In genomic region chrIII:11792295-11793256, ce11 we compare ENCODE assay signal across 2 worm cellular contexts.
TF ChIP-seq lines count a peak whose summit lies in the region.

C24H11.2 (minus strand) TSS chrIII:11792345.

TF ChIP-seq in whole organism, L1 larva, 84 proteins besides CTCF, POLR2A, EP300 and RAD21 (continued from another document):
- TF ChIP-seq elt-3 (tag; optimal IDR thresholded peaks at IDR 0.05; lab: Kevin White, UChicago), result peak in 1 of 6 experiments; percentile 29
- peak; percentile 60 for TF ChIP-seq swsn-7 (tag; optimal IDR thresholded peaks at IDR 0.05; lab: Kevin White, UChicago)
- peak in 1 of 2 experiments; percentile 48 for TF ChIP-seq mdl-1 (tag; optimal IDR thresholded peaks at IDR 0.05; lab: Kevin White, UChicago)
- TF ChIP-seq dpl-1 (GFP tag; optimal IDR thresholded peaks at IDR 0.05; lab: Kevin White, UChicago), result peak; percentile 50 to 56 (median 55)
- TF ChIP-seq fkh-10 (GFP tag; optimal IDR thresholded peaks at IDR 0.05; lab: Kevin White, UChicago), result peak; percentile 0
- peak; percentile 63 for TF ChIP-seq nhr-19 (GFP tag; conservative IDR thresholded peaks at IDR 0.05; lab: Robert Waterston, UW)
- peak; percentile 46 to 64 for TF ChIP-seq efl-1 (optimal IDR thresholded peaks at IDR 0.05; lab: Kevin White, UChicago)
- TF ChIP-seq efl-1 (GFP tag; optimal IDR thresholded peaks at IDR 0.05 in 1 of 2; lab: Kevin White, UChicago), result peak; percentile 55 to 96
- TF ChIP-seq mep-1 (tag; optimal IDR thresholded peaks at IDR 0.05; lab: Kevin White, UChicago), result peak; percentile 74
- peak; percentile 74 for TF ChIP-seq nhr-85 (tag; lab: Kevin White, UChicago)
- peak; percentile 58 for TF ChIP-seq tbx-2 (tag; optimal IDR thresholded peaks at IDR 0.05; lab: Kevin White, UChicago)
- TF ChIP-seq lir-3 (tag; optimal IDR thresholded peaks at IDR 0.05; lab: Kevin White, UChicago; ENCODE audit: poor library complexity), result peak; percentile 39
- TF ChIP-seq lin-39 (tag; optimal IDR thresholded peaks at IDR 0.05; lab: Kevin White, UChicago), result peak; percentile 17
- peak; percentile 17 for TF ChIP-seq aly-2 (tag; optimal IDR thresholded peaks at IDR 0.05; lab: Kevin White, UChicago)
- TF ChIP-seq F16B12.6 (tag; optimal IDR thresholded peaks at IDR 0.05; lab: Kevin White, UChicago), result peak; percentile 53
- TF ChIP-seq xbp-1 (tag; optimal IDR thresholded peaks at IDR 0.05; lab: Kevin White, UChicago), result peak; percentile 62
- peak; percentile 70 for TF ChIP-seq nhr-47 (tag; optimal IDR thresholded peaks at IDR 0.05; lab: Kevin White, UChicago)
- peak; percentile 57 for TF ChIP-seq nhr-90 (tag; optimal IDR thresholded peaks at IDR 0.05; lab: Kevin White, UChicago; ENCODE audit: poor library complexity)
- TF ChIP-seq irx-1 (tag; optimal IDR thresholded peaks at IDR 0.05; lab: Kevin White, UChicago), result peak; percentile 62
- peak; percentile 46 to 72 for TF ChIP-seq lin-35 (GFP tag; optimal IDR thresholded peaks at IDR 0.05; lab: Kevin White, UChicago)
- peak; percentile 62 for TF ChIP-seq fos-1 (tag; optimal IDR thresholded peaks at IDR 0.05; lab: Kevin White, UChicago)
- TF ChIP-seq nhr-76 (tag; optimal IDR thresholded peaks at IDR 0.05; lab: Kevin White, UChicago), result peak; percentile 11

TF ChIP-seq in whole organism, young adult, 124 proteins besides CTCF, POLR2A, EP300 and RAD21 (continued from another document):
- peak; percentile 34 to 61 for TF ChIP-seq let-607 (tag; optimal IDR thresholded peaks at IDR 0.05; lab: Kevin White, UChicago)
- peak; percentile 22 for TF ChIP-seq snpc-1.3 (tag; optimal IDR thresholded peaks at IDR 0.05; lab: Kevin White, UChicago; ENCODE audit: insufficient read depth)
- TF ChIP-seq bed-2 (GFP tag; IDR thresholded peaks at IDR 0.05; lab: Robert Waterston, UW), result 0 out of 2 replicates have a peak, but pooled peaks have one; percentile 17
- 0 out of 2 replicates have a peak, but pooled peaks have one; percentile 47 for TF ChIP-seq egl-18 (GFP tag; IDR thresholded peaks at IDR 0.05; lab: Robert Waterston, UW)
- TF ChIP-seq attf-5 (GFP tag; optimal IDR thresholded peaks at IDR 0.05; lab: Kevin White, UChicago), result peak; percentile 59
- peak; percentile 71 for TF ChIP-seq B0336.3 (GFP tag; IDR thresholded peaks at IDR 0.05; lab: Robert Waterston, UW)
- TF ChIP-seq hmg-1.2 (GFP tag; IDR thresholded peaks at IDR 0.05; lab: Robert Waterston, UW), result peak; percentile 74
- TF ChIP-seq mxl-1 (tag; optimal IDR thresholded peaks at IDR 0.05; lab: Kevin White, UChicago), result peak; percentile 50
- TF ChIP-seq tbp1 (GFP tag; optimal IDR thresholded peaks at IDR 0.05; lab: Kevin White, UChicago), result peak; percentile 94
- TF ChIP-seq F22D6.2 (tag; optimal IDR thresholded peaks at IDR 0.05; lab: Kevin White, UChicago), result peak; percentile 31
- peak; percentile 64 to 65 for TF ChIP-seq rec-8 (tag; optimal IDR thresholded peaks at IDR 0.05; lab: Kevin White, UChicago)
- peak; percentile 28 for TF ChIP-seq T07F8.4 (tag; optimal IDR thresholded peaks at IDR 0.05; lab: Kevin White, UChicago)
- peak; percentile 13 for TF ChIP-seq lsl-1 (GFP tag; optimal IDR thresholded peaks at IDR 0.05; lab: Kevin White, UChicago)
- peak; percentile 91 for TF ChIP-seq lin-26 (GFP tag; IDR thresholded peaks at IDR 0.05; lab: Robert Waterston, UW)
- peak; percentile 80 for TF ChIP-seq B0261.1 (tag; optimal IDR thresholded peaks at IDR 0.05; lab: Kevin White, UChicago)
- peak; percentile 70 for TF ChIP-seq fkh-3 (tag; optimal IDR thresholded peaks at IDR 0.05; lab: Kevin White, UChicago)
- peak; percentile 85 for TF ChIP-seq Y56A3A.18 (GFP tag; IDR thresholded peaks at IDR 0.05; lab: Robert Waterston, UW)
- TF ChIP-seq egrh-3 (GFP tag; IDR thresholded peaks at IDR 0.05; lab: Robert Waterston, UW), result 0 out of 2 replicates have a peak, but pooled peaks have one; percentile 25
- TF ChIP-seq mcd-1 (GFP tag; IDR thresholded peaks at IDR 0.05; lab: Robert Waterston, UW), result peak; percentile 71
- TF ChIP-seq dox-1 (GFP tag; IDR thresholded peaks at IDR 0.05; lab: Robert Waterston, UW), result peak; percentile 80
- TF ChIP-seq atf-7 (tag; optimal IDR thresholded peaks at IDR 0.05; lab: Kevin White, UChicago), result peak; percentile 53
- TF ChIP-seq ceh-100 (GFP tag; IDR thresholded peaks at IDR 0.05; lab: Robert Waterston, UW), result peak; percentile 34; the same call in 1 of the 2 replicates
- peak; percentile 46 for TF ChIP-seq ceh-27 (GFP tag; optimal IDR thresholded peaks at IDR 0.05; lab: Kevin White, UChicago)
- peak; percentile 56 for TF ChIP-seq K12H6.12 (tag; optimal IDR thresholded peaks at IDR 0.05; lab: Kevin White, UChicago)
- peak; percentile 32 for TF ChIP-seq ets-4 (GFP tag; optimal IDR thresholded peaks at IDR 0.05; lab: Kevin White, UChicago)
